Worm (Caenorhabditis elegans) whole organism, young adult: ENCODE results near the gene nlp-11.

Experiments
- F33H1.4 ChIP-seq: fragments of 200-800 bp; sonication (Bioruptor generic); IDR thresholded peaks from 2 replicates; pipeline ENCODE4 v1.3.6; 2022; ENCODE audit warnings: missing genetic modification reagents, missing genetic modification characterization, missing compliant biosample characterization
- F39B2.1 ChIP-seq: fragments of 200-800 bp; sonication (Bioruptor generic); IDR thresholded peaks from 2 replicates; pipeline ENCODE4 v1.3.6; 2022; ENCODE audit warnings: missing genetic modification reagents, missing genetic modification characterization, missing compliant biosample characterization
- Y53G8AR.9 ChIP-seq: fragments of 200-800 bp; sonication (Bioruptor generic); conservative IDR thresholded peaks from 2 replicates; pipeline ENCODE4 v1.3.6; 2022; ENCODE audit warnings: missing genetic modification reagents, missing genetic modification characterization, missing compliant biosample characterization
- Y56A3A.18 ChIP-seq: fragments of 200-800 bp; sonication (Bioruptor generic); IDR thresholded peaks from 2 replicates; pipeline ENCODE4 v1.3.6; 2022; ENCODE audit warnings: missing genetic modification reagents, missing genetic modification characterization, missing compliant biosample characterization
- Y67H2A.10 ChIP-seq: fragments of 200-800 bp; sonication (Bioruptor generic); conservative IDR thresholded peaks from 2 replicates; pipeline ENCODE4 v1.3.6; 2022; ENCODE audit warnings: missing genetic modification reagents, missing genetic modification characterization, missing compliant biosample characterization
- aptf-3 ChIP-seq: fragments of 200-800 bp; sonication (Bioruptor generic); IDR thresholded peaks from 2 replicates; pipeline ENCODE4 v1.3.6; 2022; ENCODE audit warnings: missing genetic modification characterization, missing compliant biosample characterization
- atf-7 ChIP-seq: sonication (generic microtip); optimal IDR thresholded peaks from 2 replicates; lab custom pipeline; 2017; ENCODE audit warnings: mild to moderate bottlenecking, missing genetic modification characterization, missing compliant biosample characterization
- attf-3 ChIP-seq: fragments of 200-800 bp; sonication (Bioruptor generic); conservative IDR thresholded peaks from 2 replicates; pipeline ENCODE4 v1.3.6; 2022; ENCODE audit warnings: missing genetic modification reagents, missing genetic modification characterization, missing compliant biosample characterization
- bed-2 ChIP-seq: fragments of 200-800 bp; sonication (Bioruptor generic); IDR thresholded peaks from 2 replicates; pipeline ENCODE4 v1.3.6; 2022; ENCODE audit warnings: missing genetic modification reagents, missing genetic modification characterization, missing compliant biosample characterization
- cebp-1 ChIP-seq, 2 experiments: fragments of 200-800 bp in 1 of 2; sonication (Bioruptor generic) in 1 of 2; sonication (generic microtip) in 1 of 2; IDR thresholded peaks in 1 of 2; optimal IDR thresholded peaks in 1 of 2; 2 replicates each; pipeline versions ENCODE4 v1.3.6 to Lab custom; 2017 to 2022; ENCODE audit warnings: missing compliant biosample characterization in 2 of 2, missing genetic modification characterization in 2 of 2, mild to moderate bottlenecking in 1 of 2, missing genetic modification reagents in 1 of 2, moderate library complexity in 1 of 2
- chd-7 ChIP-seq: sonication (generic microtip); optimal IDR thresholded peaks from 2 replicates; lab custom pipeline; 2016; ENCODE audit warnings: mild to moderate bottlenecking, missing genetic modification characterization, moderate library complexity, missing compliant biosample characterization
- dox-1 ChIP-seq: fragments of 200-800 bp; sonication (Bioruptor generic); IDR thresholded peaks from 2 replicates; pipeline ENCODE4 v1.3.6; 2022; ENCODE audit warnings: missing genetic modification reagents, missing genetic modification characterization, missing compliant biosample characterization
- egl-44 ChIP-seq: fragments of 200-800 bp; sonication (Bioruptor generic); IDR thresholded peaks from 2 replicates; pipeline ENCODE4 v1.3.6; 2022; ENCODE audit warnings: missing genetic modification reagents, missing genetic modification characterization, missing compliant biosample characterization
- ets-4 ChIP-seq: fragments of 200-800 bp; sonication (Bioruptor generic); optimal IDR thresholded peaks from 2 replicates; lab custom pipeline; 2018; ENCODE audit warnings: mild to moderate bottlenecking, missing genetic modification characterization, missing compliant biosample characterization
- fkh-3 ChIP-seq: sonication (generic microtip); optimal IDR thresholded peaks from 2 replicates; lab custom pipeline; 2016; ENCODE audit warnings: mild to moderate bottlenecking, missing genetic modification characterization, missing compliant biosample characterization
- him-1 ChIP-seq: sonication (generic microtip); optimal IDR thresholded peaks from 2 replicates; lab custom pipeline; 2016; ENCODE audit warnings: missing genotype, missing genetic modification reagents, missing genetic modification characterization, missing compliant biosample characterization
- hmg-1.2 ChIP-seq: fragments of 200-800 bp; sonication (Bioruptor generic); IDR thresholded peaks from 2 replicates; pipeline ENCODE4 v1.3.6; 2022; ENCODE audit warnings: missing genetic modification reagents, missing genetic modification characterization, missing compliant biosample characterization
- let-526 ChIP-seq: fragments of 200-800 bp; sonication (Bioruptor generic); IDR thresholded peaks from 2 replicates; pipeline ENCODE4 v1.3.6; 2022; ENCODE audit warnings: missing genetic modification reagents, missing genetic modification characterization, missing compliant biosample characterization
- let-607 ChIP-seq, 2 experiments: fragments of 200-800 bp in 1 of 2; sonication (Bioruptor generic) in 1 of 2; sonication (generic microtip) in 1 of 2; optimal IDR thresholded peaks; 2 replicates each; lab custom pipeline; 2016 to 2018; ENCODE audit warnings: mild to moderate bottlenecking in 2 of 2, missing compliant biosample characterization in 2 of 2, missing genetic modification characterization in 2 of 2, moderate library complexity in 2 of 2, missing genotype in 1 of 2
- lin-54 ChIP-seq: fragments of 200-800 bp; sonication (Bioruptor generic); optimal IDR thresholded peaks from 2 replicates; lab custom pipeline; 2018; ENCODE audit warnings: mild to moderate bottlenecking, missing genetic modification characterization, missing compliant biosample characterization
- madf-10 ChIP-seq: sonication (generic microtip); optimal IDR thresholded peaks from 2 replicates; lab custom pipeline; 2016; ENCODE audit warnings: mild to moderate bottlenecking, missing genetic modification characterization, missing compliant biosample characterization
- madf-3 ChIP-seq: fragments of 200-800 bp; sonication (Bioruptor generic); IDR thresholded peaks from 2 replicates; pipeline ENCODE4 v1.3.6; 2022; ENCODE audit warnings: missing genetic modification reagents, missing genetic modification characterization, missing compliant biosample characterization
- nfyb-1 ChIP-seq: fragments of 200-800 bp; sonication (Bioruptor generic); IDR thresholded peaks from 2 replicates; pipeline ENCODE4 v1.3.6; 2022; ENCODE audit warnings: missing genetic modification reagents, missing genetic modification characterization, missing compliant biosample characterization
- nhr-80 ChIP-seq: sonication (generic microtip); optimal IDR thresholded peaks from 2 replicates; lab custom pipeline; 2016; ENCODE audit warnings: missing genetic modification characterization, missing compliant biosample characterization
- nhr-90 ChIP-seq: sonication (generic microtip); optimal IDR thresholded peaks from 2 replicates; lab custom pipeline; 2016; ENCODE audit warnings: missing genotype, mild to moderate bottlenecking, missing genetic modification characterization, missing compliant biosample characterization
- pbrm-1 ChIP-seq: fragments of 200-800 bp; sonication (Bioruptor generic); IDR thresholded peaks from 2 replicates; pipeline ENCODE4 v1.3.6; 2022; ENCODE audit warnings: missing genetic modification reagents, missing genetic modification characterization, missing compliant biosample characterization
- pha-4 ChIP-seq: fragments of 150-350 bp; sonication (generic microtip); optimal IDR thresholded peaks from 2 replicates; lab custom pipeline; 2014; ENCODE audit warnings: missing biosample characterization, missing genetic modification reagents, missing genetic modification characterization
- rcor-1 ChIP-seq: fragments of 200-800 bp; sonication (Bioruptor generic); IDR thresholded peaks from 2 replicates; pipeline ENCODE4 v1.3.6; 2022; ENCODE audit warnings: missing genetic modification reagents, missing genetic modification characterization, missing compliant biosample characterization
- sea-2 ChIP-seq: fragments of 200-800 bp; sonication (Bioruptor generic); IDR thresholded peaks from 2 replicates; pipeline ENCODE4 v1.3.6; 2022; ENCODE audit warnings: missing genetic modification characterization, missing compliant biosample characterization
- snpc-4 ChIP-seq, 5 experiments: fragments of 150-350 bp in 1 of 5; sonication (generic microtip) in 4 of 5; optimal IDR thresholded peaks; 2 replicates each; lab custom pipeline; 2014 to 2018; ENCODE audit warnings: missing genetic modification characterization in 5 of 5, missing biosample characterization in 3 of 5, antibody characterized with exemption in 2 of 5, mild to moderate bottlenecking in 2 of 5, missing compliant biosample characterization in 2 of 5, missing genotype in 2 of 5, moderate library complexity in 2 of 5, missing genetic modification reagents in 1 of 5
- somi-1 ChIP-seq: fragments of 200-800 bp; sonication (Bioruptor generic); optimal IDR thresholded peaks from 2 replicates; lab custom pipeline; 2018; ENCODE audit warnings: mild to moderate bottlenecking, missing genetic modification characterization, missing compliant biosample characterization
- tbp1 ChIP-seq: fragments of 200-800 bp; sonication (Bioruptor generic); optimal IDR thresholded peaks from 2 replicates; lab custom pipeline; 2018; ENCODE audit warnings: mild to moderate bottlenecking, missing genetic modification characterization, missing compliant biosample characterization
- tlf-1 ChIP-seq: fragments of 200-800 bp; sonication (Bioruptor generic); optimal IDR thresholded peaks from 2 replicates; lab custom pipeline; 2018; ENCODE audit warnings: mild to moderate bottlenecking, missing genetic modification characterization, missing compliant biosample characterization
- unc-130 ChIP-seq: sonication (generic microtip); optimal IDR thresholded peaks from 2 replicates; lab custom pipeline; 2016; ENCODE audit warnings: missing genetic modification reagents, missing genetic modification characterization, missing compliant biosample characterization
- unc-62 ChIP-seq: fragments of 150-350 bp; optimal IDR thresholded peaks from 2 replicates; lab custom pipeline; 2014; ENCODE audit warnings: missing biosample characterization, missing genetic modification reagents, missing genetic modification characterization
- ztf-22 ChIP-seq: fragments of 200-800 bp; sonication (Bioruptor generic); optimal IDR thresholded peaks from 2 replicates; lab custom pipeline; 2018; ENCODE audit warnings: mild to moderate bottlenecking, missing genetic modification characterization, moderate library complexity, missing compliant biosample characterization
- ztf-6 ChIP-seq: fragments of 200-800 bp; sonication (Bioruptor generic); IDR thresholded peaks from 2 replicates; pipeline ENCODE4 v1.3.6; 2022; ENCODE audit warnings: missing genetic modification reagents, missing genetic modification characterization, missing compliant biosample characterization

Gene nlp-11

ce11 chrII:9691839-9692238 lies at the start of gene nlp-11:
Gene nlp-11 (minus strand): TSS chrII:9691939.
- TF ChIP-seq bed-2 (GFP tag; lab: Robert Waterston, UW) = no peak
- no peak for TF ChIP-seq fkh-3 (tag; lab: Kevin White, UChicago)
- TF ChIP-seq aptf-3 (GFP tag; lab: Robert Waterston, UW) = no peak
- no peak for TF ChIP-seq Y67H2A.10 (GFP tag; lab: Robert Waterston, UW)
- no peak for TF ChIP-seq him-1
- no peak for TF ChIP-seq egl-44 (GFP tag; lab: Robert Waterston, UW)
- TF ChIP-seq attf-3 = no peak
- TF ChIP-seq unc-130 (GFP tag; lab: Kevin White, UChicago) = no peak
- TF ChIP-seq F39B2.1 (GFP tag; lab: Robert Waterston, UW) = no peak
- TF ChIP-seq somi-1 (GFP tag; lab: Kevin White, UChicago) = no peak
- TF ChIP-seq, all 124 proteins: peak for 0

ce11 chrII:9741400-9741799 lies 49.7 kb upstream of the nlp-11 start:
- TF ChIP-seq nfyb-1 (GFP tag; lab: Robert Waterston, UW) (peak; percentile 28; the same call in 1 of the 2 replicates), tlf-1 (peak; percentile 41), let-607 (tag; optimal IDR thresholded peaks at IDR 0.05; lab: Kevin White, UChicago) (peak; percentile 78 to 88), ets-4 (GFP tag; lab: Kevin White, UChicago) (no peak), tbp1 (GFP tag; lab: Kevin White, UChicago) (peak; percentile 33), unc-62 (peak; percentile 97), madf-10 (peak; percentile 2), snpc-4 (GFP tag; optimal IDR thresholded peaks at IDR 0.05; lab: Kevin White, UChicago) (no peak), snpc-4 (tag; optimal IDR thresholded peaks at IDR 0.05; lab: Kevin White, UChicago) (no peak), ztf-6 (no peak), let-526 (0 out of 2 replicates have a peak, but pooled peaks have one; percentile 17), sea-2 (GFP tag; lab: Robert Waterston, UW) (no peak), lin-54 (peak; percentile 6), ztf-22 (GFP tag; lab: Kevin White, UChicago) (peak; percentile 2), atf-7 (tag; lab: Kevin White, UChicago) (peak; percentile 22), nhr-80 (tag; lab: Kevin White, UChicago) (peak; percentile 63), rcor-1 (GFP tag; lab: Robert Waterston, UW) (no peak), chd-7 (no peak)

ce11 chrII:9740552-9740951 lies 48.8 kb upstream of the nlp-11 start:
- TF ChIP-seq madf-3 (GFP tag; lab: Robert Waterston, UW) (0 out of 2 replicates have a peak, but pooled peaks have one; percentile 61), dox-1 (GFP tag; lab: Robert Waterston, UW) (peak; percentile 60; the same call in 1 of the 2 replicates), ztf-22 (GFP tag; lab: Kevin White, UChicago) (peak; percentile 76), unc-130 (GFP tag; lab: Kevin White, UChicago) (no peak), tbp1 (GFP tag; lab: Kevin White, UChicago) (peak; percentile 13), snpc-4 (GFP tag; optimal IDR thresholded peaks at IDR 0.05; lab: Kevin White, UChicago) (no peak), snpc-4 (tag; optimal IDR thresholded peaks at IDR 0.05; lab: Kevin White, UChicago) (peak in 1 of 4 experiments; percentile 4), ets-4 (GFP tag; lab: Kevin White, UChicago) (peak; percentile 3), Y56A3A.18 (GFP tag; lab: Robert Waterston, UW) (0 out of 2 replicates have a peak, but pooled peaks have one; percentile 8), F33H1.4 (GFP tag; lab: Robert Waterston, UW) (no peak), nhr-80 (tag; lab: Kevin White, UChicago) (peak; percentile 86), pbrm-1 (GFP tag; lab: Robert Waterston, UW) (0 out of 2 replicates have a peak, but pooled peaks have one; percentile 41), let-607 (tag; optimal IDR thresholded peaks at IDR 0.05; lab: Kevin White, UChicago) (peak; percentile 61 to 69), pha-4 (tag; lab: Kevin White, UChicago) (peak; percentile 53), nhr-90 (tag; lab: Kevin White, UChicago) (peak; percentile 38), hmg-1.2 (GFP tag; lab: Robert Waterston, UW) (0 out of 2 replicates have a peak, but pooled peaks have one; percentile 11), atf-7 (tag; lab: Kevin White, UChicago) (no peak), cebp-1 (GFP tag; IDR thresholded peaks at IDR 0.05; lab: Robert Waterston, UW) (no peak), cebp-1 (tag; optimal IDR thresholded peaks at IDR 0.05; lab: Kevin White, UChicago) (peak; percentile 26), Y53G8AR.9 (0 out of 2 replicates have a peak, but pooled peaks have one; percentile 47), madf-10 (no peak)
